Worm (Caenorhabditis elegans) whole organism, midembryonic: ENCODE data around the gene C05C9.1.

Experiments used
- T22C8.4 ChIP-seq: fragments of 200-800 bp; sonication (Bioruptor generic); IDR thresholded peaks from 2 replicates; pipeline ENCODE4 v1.3.6; 2022; ENCODE audit warnings: missing genetic modification characterization, missing compliant biosample characterization
- cog-1 ChIP-seq: sonication (generic microtip); optimal IDR thresholded peaks from 2 replicates; lab custom pipeline; 2016; ENCODE audit warnings: missing genetic modification characterization, missing compliant biosample characterization

DNA sequence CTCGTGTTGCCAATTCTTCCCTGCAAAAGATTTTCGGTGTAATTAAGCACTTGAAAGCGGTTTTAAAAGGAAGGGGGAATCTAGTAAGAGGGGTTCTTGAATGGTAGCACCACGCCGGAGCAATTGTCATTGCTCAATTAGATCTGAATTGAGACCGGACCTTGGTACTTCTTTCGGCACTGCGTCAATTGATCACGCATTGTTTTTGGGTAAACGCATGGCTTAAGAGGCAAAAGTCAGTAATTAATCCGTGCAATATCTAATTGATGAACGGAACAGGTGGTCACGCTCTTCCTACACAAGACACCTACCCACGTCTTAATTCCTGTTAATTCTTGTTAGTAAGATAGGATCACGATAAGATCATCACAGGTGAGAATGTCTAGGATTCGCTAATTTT is 36.6 kb upstream of the C05C9.1 start:
- TF ChIP-seq cog-1 (no peak), T22C8.4 (GFP tag; lab: Robert Waterston, UW) (no peak)
